Worm (Caenorhabditis elegans) whole organism, L4 larva: ENCODE data around the gene fipr-16.

Source experiments
- F10B5.3 ChIP-seq: sonication (generic microtip); optimal IDR thresholded peaks from 2 replicates; lab custom pipeline; 2016; ENCODE audit warnings: mild to moderate bottlenecking, missing genetic modification characterization, missing compliant biosample characterization
- Y75B8A.6 ChIP-seq: fragments of 200-800 bp; sonication (Bioruptor generic); IDR thresholded peaks from 2 replicates; pipeline ENCODE4 v1.3.6; 2022; ENCODE audit warnings: missing genetic modification reagents, missing genetic modification characterization, missing compliant biosample characterization
- ama-1 ChIP-seq: fragments of 150-350 bp; optimal IDR thresholded peaks from 2 replicates; lab custom pipeline; 2014; ENCODE audit warnings: inconsistent platforms, mixed read lengths
- lin-15B ChIP-seq: fragments of 150-350 bp; sonication (generic microtip); optimal IDR thresholded peaks from 3 replicates; lab custom pipeline; 2014; ENCODE audit warnings: missing biosample characterization, missing genetic modification characterization

DNA sequence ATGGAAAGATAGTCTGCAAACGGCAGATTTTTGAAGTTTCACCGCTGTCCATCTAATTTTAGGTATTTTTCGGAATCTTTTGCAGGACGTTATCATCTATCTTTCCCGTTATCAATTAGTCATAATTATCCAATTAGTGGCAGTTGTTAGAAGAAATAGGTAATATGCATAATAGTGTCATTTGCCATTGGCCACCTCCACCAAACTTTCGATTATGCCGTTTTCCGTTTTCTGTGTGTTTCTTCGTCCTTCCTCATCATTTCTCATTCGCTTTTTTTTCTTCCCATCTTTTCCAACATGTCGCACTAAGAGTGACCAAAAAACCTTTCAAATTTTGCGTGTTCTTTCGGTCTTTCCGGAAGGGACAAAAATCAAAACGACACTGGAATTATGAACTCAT, 26.4 kb downstream of the fipr-16 start:
- TF ChIP-seq Y75B8A.6 (no peak), lin-15B (tag; lab: Kevin White, UChicago) (no peak), ama-1 (lab: Kevin White, UChicago) (no peak), F10B5.3 (tag; lab: Kevin White, UChicago) (no peak)
